Worm (Caenorhabditis elegans) whole organism, mixed stage, embryonic: ENCODE data around the gene W04H10.5.
A peak's percentile ranks its signal among the peaks of the same experiment; 100 is the strongest.

Experiments used
- M03D4.4 ChIP-seq: sonication (generic microtip); optimal IDR thresholded peaks from 2 replicates; lab custom pipeline; 2017; ENCODE audit warnings: mild to moderate bottlenecking, missing genetic modification characterization, missing compliant biosample characterization
- blmp-1 ChIP-seq: fragments of 150-350 bp; optimal IDR thresholded peaks from 2 replicates; lab custom pipeline; 2014; ENCODE audit warnings: missing biosample characterization, missing genetic modification characterization
- ces-1 ChIP-seq: fragments of 150-350 bp; optimal IDR thresholded peaks from 2 replicates; lab custom pipeline; 2014; ENCODE audit warnings: missing biosample characterization, missing genetic modification reagents, missing genetic modification characterization
- ham-2 ChIP-seq: fragments of 200-800 bp; sonication (Bioruptor generic); optimal IDR thresholded peaks from 2 replicates; lab custom pipeline; 2018; ENCODE audit warnings: mild to moderate bottlenecking, missing genetic modification characterization, missing compliant biosample characterization
- lsy-2 ChIP-seq: fragments of 150-350 bp; optimal IDR thresholded peaks from 2 replicates; lab custom pipeline; 2014; ENCODE audit warnings: missing biosample characterization, missing genetic modification characterization
- unc-39 ChIP-seq: fragments of 150-350 bp; optimal IDR thresholded peaks from 2 replicates; lab custom pipeline; 2014; ENCODE audit warnings: missing biosample characterization, missing genetic modification characterization
- ztf-11 ChIP-seq: fragments of 150-350 bp; optimal IDR thresholded peaks from 2 replicates; lab custom pipeline; 2014; ENCODE audit warnings: missing biosample characterization, missing genetic modification characterization

The W04H10.5 gene

DNA sequence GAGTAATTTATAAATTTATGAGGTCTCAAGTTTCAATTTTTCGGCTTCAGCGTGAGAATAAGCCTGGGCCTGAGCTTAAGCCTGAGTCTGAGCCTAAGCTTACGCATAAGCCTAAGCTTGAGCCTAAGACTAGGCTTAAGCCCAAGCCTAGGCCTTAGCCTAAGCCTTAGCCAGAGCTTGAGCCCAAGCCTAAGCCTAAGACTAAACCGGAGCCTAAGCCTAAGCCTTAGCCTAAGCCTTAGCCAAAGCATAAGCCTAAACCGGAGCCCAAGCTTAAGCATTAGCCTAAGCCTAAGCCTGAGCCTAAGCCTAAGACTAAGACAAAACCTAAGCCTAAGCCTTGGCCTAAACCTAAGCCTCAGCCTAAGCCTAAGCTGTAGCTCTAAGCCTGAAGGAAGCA lies 37.6 kb downstream of the W04H10.5 start:
- TF ChIP-seq blmp-1 (tag; lab: Kevin White, UChicago) (no peak), ham-2 (GFP tag; lab: Kevin White, UChicago) (peak; percentile 9)

DNA sequence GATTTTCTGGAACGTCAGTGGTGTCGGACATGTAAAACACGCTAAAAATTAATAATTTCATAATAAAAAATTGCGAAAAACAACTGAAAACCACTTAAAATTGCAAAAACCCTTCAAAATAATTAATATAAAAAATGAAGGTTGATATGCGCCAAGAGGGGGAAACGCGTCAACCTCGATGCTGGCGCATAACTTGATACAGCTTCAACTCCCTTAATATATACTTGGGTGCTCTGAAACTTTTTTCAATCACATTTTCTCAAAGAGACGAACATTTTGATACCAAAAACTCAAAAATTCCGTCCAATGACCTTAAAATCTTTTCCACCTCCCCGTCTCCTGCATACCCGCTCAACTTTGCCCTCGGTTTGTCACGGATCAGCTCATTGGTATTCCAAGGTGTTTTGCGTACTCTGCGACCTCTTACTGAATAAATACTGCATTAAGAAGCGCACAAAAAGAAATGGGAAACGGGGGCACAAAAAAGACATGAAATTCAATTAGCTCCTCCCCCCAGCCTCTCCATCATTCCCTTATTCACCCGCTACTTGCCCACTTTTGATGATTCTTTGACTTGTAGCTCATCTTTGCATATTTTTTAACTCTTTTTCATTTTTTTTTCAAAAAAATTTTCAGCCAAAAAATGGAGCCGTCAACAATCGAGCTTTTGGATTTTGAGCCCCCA lies 44.3 kb downstream of the W04H10.5 start, which contains the start of the genes K07E8.7 and frpr-14:
Gene K07E8.7, minus strand, starts transcription at position 47 of the 685 bp plus-strand sequence.
Gene frpr-14, plus strand, starts transcription at position 635 of the 685 bp plus-strand sequence.
- no peak for TF ChIP-seq ztf-11 (tag; lab: Kevin White, UChicago)
- TF ChIP-seq lsy-2 (tag; lab: Kevin White, UChicago): peak; percentile 28
- peak; percentile 33 for TF ChIP-seq ces-1 (GFP tag; lab: Kevin White, UChicago)
- no peak for TF ChIP-seq unc-39
- TF ChIP-seq, all 35 proteins: peak for 2

DNA sequence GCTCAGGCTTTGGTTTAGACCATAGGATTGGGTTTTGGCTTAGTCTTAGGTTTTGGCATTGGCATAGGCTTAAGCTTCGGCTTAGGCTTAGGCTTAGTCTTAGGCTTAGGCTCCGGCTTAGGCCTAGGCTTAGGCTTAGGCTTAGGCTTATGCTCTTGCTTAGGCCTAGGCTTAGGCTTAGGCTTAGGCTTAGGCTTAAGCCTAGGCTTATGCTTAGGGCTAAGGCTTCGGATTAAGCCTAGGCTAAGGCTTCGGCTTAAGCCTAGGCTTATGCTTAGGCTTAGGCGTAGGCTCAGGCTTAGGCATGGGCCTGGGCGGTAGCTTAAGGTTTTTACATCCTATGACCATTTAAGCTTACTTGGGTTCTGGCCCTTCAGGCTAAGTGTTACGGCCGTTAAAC lies 45.2 kb downstream of the W04H10.5 start:
- no peak for TF ChIP-seq M03D4.4 (tag; lab: Kevin White, UChicago)
- TF ChIP-seq ham-2 (GFP tag; lab: Kevin White, UChicago): peak; percentile 35
